Fruit fly (Drosophila melanogaster): Measurements from ENCODE around the gene rsh.

rsh gene

DNA sequence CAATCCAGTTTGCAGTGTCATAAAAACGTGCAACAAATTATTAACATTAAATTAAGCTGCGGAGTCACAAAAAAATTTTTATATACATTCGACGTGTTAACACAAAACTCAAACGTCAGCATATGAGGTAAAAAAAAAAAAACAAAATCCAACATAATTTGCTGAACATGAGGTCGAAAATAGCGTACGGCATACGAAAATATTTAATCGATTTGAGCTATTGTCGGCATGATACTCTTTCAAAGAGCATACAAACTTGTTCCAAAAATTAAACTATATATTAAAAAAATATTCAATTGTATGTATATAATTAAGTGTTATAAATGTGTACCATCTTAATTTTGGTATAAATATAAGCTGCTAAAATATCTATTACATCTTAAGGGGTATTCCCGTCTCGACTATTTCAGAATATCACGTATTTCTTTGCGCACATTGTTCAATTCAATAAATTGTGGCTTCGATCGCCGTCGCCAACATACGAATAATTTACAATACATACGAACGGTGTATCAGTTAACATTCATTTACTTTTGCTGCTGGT is 121.2 kb downstream of the rsh start (continued):
- TF ChIP-seq eyg (GFP tag; optimal IDR thresholded peaks at IDR 0.05): no peak
- no peak for TF ChIP-seq CG32767 (GFP tag; IDR thresholded peaks at IDR 0.05)
- no peak for TF ChIP-seq twi (tag; optimal IDR thresholded peaks at IDR 0.05)
- peak; percentile 39 for TF ChIP-seq CG12659 (GFP tag; optimal IDR thresholded peaks at IDR 0.05)
- TF ChIP-seq vfl (GFP tag; optimal IDR thresholded peaks at IDR 0.05): no peak
- no peak for TF ChIP-seq Side (GFP tag; optimal IDR thresholded peaks at IDR 0.05)
- TF ChIP-seq Awh (GFP tag; IDR thresholded peaks at IDR 0.05): peak; percentile 69
- TF ChIP-seq CG10462 (GFP tag; optimal IDR thresholded peaks at IDR 0.05): no peak
- no peak for TF ChIP-seq jumu (GFP tag; optimal IDR thresholded peaks at IDR 0.05)
- TF ChIP-seq Xbp1 (GFP tag; optimal IDR thresholded peaks at IDR 0.05): peak; percentile 9
- peak; percentile 67; the same call in 1 of the 2 replicates for TF ChIP-seq Xrp1 (GFP tag; IDR thresholded peaks at IDR 0.05)
- no peak for TF ChIP-seq CG8281 (tag; optimal IDR thresholded peaks at IDR 0.05)
- TF ChIP-seq Eip74EF (GFP tag; optimal IDR thresholded peaks at IDR 0.05): peak in 1 of 2 experiments; percentile 27
- TF ChIP-seq mam (GFP tag; optimal IDR thresholded peaks at IDR 0.05): no peak
- no peak for TF ChIP-seq Myb (GFP tag; optimal IDR thresholded peaks at IDR 0.05)
- TF ChIP-seq danr (GFP tag; IDR thresholded peaks at IDR 0.05): no peak
- no peak for TF ChIP-seq gt (GFP tag; IDR thresholded peaks at IDR 0.05)
- no peak for TF ChIP-seq nom (GFP tag; optimal IDR thresholded peaks at IDR 0.05)
- TF ChIP-seq Hr78 (GFP tag; optimal IDR thresholded peaks at IDR 0.05): no peak
- TF ChIP-seq Sin3A (optimal IDR thresholded peaks at IDR 0.05): no peak
- peak; percentile 43 for TF ChIP-seq E2f1 (GFP tag; IDR thresholded peaks at IDR 0.05)
- no peak for TF ChIP-seq exex (tag; optimal IDR thresholded peaks at IDR 0.05)
- no peak for TF ChIP-seq CG18011 (GFP tag; optimal IDR thresholded peaks at IDR 0.05)
- no peak for TF ChIP-seq CG12299 (tag; optimal IDR thresholded peaks at IDR 0.05)
- peak; percentile 41; the same call in 1 of the 2 replicates for TF ChIP-seq Lim3 (GFP tag; IDR thresholded peaks at IDR 0.05)
- TF ChIP-seq CG5180 (GFP tag; optimal IDR thresholded peaks at IDR 0.05): no peak
- peak; percentile 71 for TF ChIP-seq Ptx1 (GFP tag; IDR thresholded peaks at IDR 0.05)

DNA sequence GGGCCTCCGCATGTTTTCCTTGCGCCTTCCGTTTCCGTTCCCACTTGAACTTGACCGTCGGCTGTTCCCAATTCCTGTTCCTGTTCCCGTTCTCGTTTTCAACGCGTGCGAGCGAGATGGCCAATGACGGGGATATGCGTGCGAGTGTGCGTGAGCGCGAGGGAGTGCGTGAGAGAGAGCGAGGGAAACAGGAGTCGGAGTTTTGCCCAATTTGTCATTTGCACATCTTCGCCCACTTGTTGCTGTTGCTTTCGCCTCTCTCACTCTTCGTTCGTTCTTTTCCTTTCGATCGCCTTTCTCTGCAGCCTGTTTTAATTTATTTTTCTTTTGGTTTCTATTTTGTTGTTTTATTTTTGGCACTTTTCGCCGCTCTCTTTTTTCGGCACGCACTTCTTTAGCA is 123.4 kb downstream of the rsh start:
- TF ChIP-seq CG1832 (GFP tag; optimal IDR thresholded peaks at IDR 0.05): peak; percentile 81
- no peak for TF ChIP-seq hkb (optimal IDR thresholded peaks at IDR 0.05)
- no peak for TF ChIP-seq hkb (GFP tag; IDR thresholded peaks at IDR 0.05)
- peak; percentile 38; the same call in 1 of the 2 replicates for TF ChIP-seq CG10321 (GFP tag; IDR thresholded peaks at IDR 0.05)
- no peak for TF ChIP-seq ind (GFP tag; optimal IDR thresholded peaks at IDR 0.05)
- no peak for TF ChIP-seq jumu (GFP tag; optimal IDR thresholded peaks at IDR 0.05)
- no peak for TF ChIP-seq Gug (GFP tag; IDR thresholded peaks at IDR 0.05)
- no peak for TF ChIP-seq Sry-δ (GFP tag; optimal IDR thresholded peaks at IDR 0.05)
- no peak for TF ChIP-seq gce (GFP tag; IDR thresholded peaks at IDR 0.05)
- TF ChIP-seq CG32532 (GFP tag; IDR thresholded peaks at IDR 0.05): 0 out of 2 replicates have a peak, but pooled peaks have one; percentile 5
- no peak for TF ChIP-seq CG3847 (GFP tag; IDR thresholded peaks at IDR 0.05)
- TF ChIP-seq CG12155 (GFP tag; optimal IDR thresholded peaks at IDR 0.05): no peak
- TF ChIP-seq CG13775 (GFP tag; optimal IDR thresholded peaks at IDR 0.05): no peak
- no peak for TF ChIP-seq E2f2 (GFP tag; IDR thresholded peaks at IDR 0.05)
- TF ChIP-seq CG12659 (GFP tag; optimal IDR thresholded peaks at IDR 0.05): no peak
- TF ChIP-seq Dll (GFP tag; IDR thresholded peaks at IDR 0.05; ENCODE audit: partially characterized antibody): no peak
- TF ChIP-seq CTCF (GFP tag; optimal IDR thresholded peaks at IDR 0.05): no peak
- TF ChIP-seq CG31388 (GFP tag; optimal IDR thresholded peaks at IDR 0.05): no peak
- no peak for TF ChIP-seq CG6654 (GFP tag; optimal IDR thresholded peaks at IDR 0.05)
- TF ChIP-seq kah (GFP tag; optimal IDR thresholded peaks at IDR 0.05): peak; percentile 96
- TF ChIP-seq cg (GFP tag; optimal IDR thresholded peaks at IDR 0.05): peak; percentile 59
- TF ChIP-seq nom (GFP tag; optimal IDR thresholded peaks at IDR 0.05): peak; percentile 76
- TF ChIP-seq CG10431 (GFP tag; optimal IDR thresholded peaks at IDR 0.05): no peak
- TF ChIP-seq aop (GFP tag; IDR thresholded peaks at IDR 0.05): peak; percentile 64
- no peak for TF ChIP-seq CG3726 (GFP tag; IDR thresholded peaks at IDR 0.05)
- TF ChIP-seq CG11456 (GFP tag; IDR thresholded peaks at IDR 0.05): no peak
- no peak for TF ChIP-seq slp2 (GFP tag; optimal IDR thresholded peaks at IDR 0.05)
- TF ChIP-seq CG6813 (GFP tag; optimal IDR thresholded peaks at IDR 0.05): no peak
